Fruit fly (Drosophila melanogaster) whole organism, embryonic: ENCODE results near the gene Vlet.

Source experiments
- B-H1 ChIP-seq: fragments of 200-800 bp; sonication (Bioruptor generic); IDR thresholded peaks from 3 replicates; pipeline ENCODE4 v1.3.6; 2022; ENCODE audit warnings: missing biosample characterization, missing genetic modification characterization
- CG11560 ChIP-seq: fragments of 200-800 bp; sonication (Bioruptor generic); IDR thresholded peaks from 3 replicates; pipeline ENCODE4 v1.3.6; 2022; ENCODE audit warnings: missing biosample characterization, missing genetic modification characterization
- CG12391 ChIP-seq: fragments of 200-800 bp; sonication (Bioruptor generic); optimal IDR thresholded peaks from 3 replicates; lab custom pipeline; 2018; ENCODE audit warnings: missing biosample characterization, mild to moderate bottlenecking, missing genetic modification characterization, moderate library complexity
- CG12659 ChIP-seq: fragments of 200-800 bp; sonication (Bioruptor generic); optimal IDR thresholded peaks from 3 replicates; lab custom pipeline; 2017; ENCODE audit warnings: mild to moderate bottlenecking, missing biosample characterization, missing genetic modification reagents, missing genetic modification characterization
- CG13424 ChIP-seq: fragments of 200-800 bp; sonication (Bioruptor generic); optimal IDR thresholded peaks from 2 replicates; lab custom pipeline; 2019; ENCODE audit warnings: missing biosample characterization, mild to moderate bottlenecking, missing genetic modification characterization, moderate library complexity
- CG14667 ChIP-seq: fragments of 200-800 bp; sonication (Bioruptor generic); IDR thresholded peaks from 2 replicates; pipeline ENCODE4 v1.3.6; 2022; ENCODE audit warnings: missing biosample characterization, missing genetic modification characterization
- CG14860 ChIP-seq: fragments of 200-800 bp; sonication (Bioruptor generic); IDR thresholded peaks from 3 replicates; pipeline ENCODE4 v1.3.6; 2022; ENCODE audit warnings: missing biosample characterization, missing genetic modification characterization; ENCODE audit not compliant: partially characterized antibody
- CG15073 ChIP-seq: fragments of 200-800 bp; sonication (Bioruptor generic); optimal IDR thresholded peaks from 2 replicates; lab custom pipeline; 2016; ENCODE audit warnings: missing biosample characterization, missing genetic modification characterization
- CG15601 ChIP-seq: fragments of 200-800 bp; sonication (Bioruptor generic); optimal IDR thresholded peaks from 3 replicates; lab custom pipeline; 2019; ENCODE audit warnings: missing biosample characterization, mild to moderate bottlenecking, missing genetic modification characterization, moderate library complexity
- CG17385 ChIP-seq: fragments of 200-800 bp; sonication (Bioruptor generic); optimal IDR thresholded peaks from 3 replicates; lab custom pipeline; 2018; ENCODE audit warnings: missing biosample characterization, mild to moderate bottlenecking, missing genetic modification characterization
- CG17612 ChIP-seq: fragments of 200-800 bp; sonication (Bioruptor generic); IDR thresholded peaks from 2 replicates; pipeline ENCODE4 v1.3.6; 2022; ENCODE audit warnings: missing biosample characterization, missing genetic modification characterization
- CG18011 ChIP-seq: fragments of 200-800 bp; sonication (Bioruptor generic); optimal IDR thresholded peaks from 2 replicates; lab custom pipeline; 2017; ENCODE audit warnings: missing biosample characterization, missing genetic modification characterization, mild to moderate bottlenecking, moderate library complexity, missing genotype
- CG2116 ChIP-seq: fragments of 200-800 bp; sonication (Bioruptor generic); optimal IDR thresholded peaks from 3 replicates; lab custom pipeline; 2018; ENCODE audit warnings: missing biosample characterization, mild to moderate bottlenecking, missing genetic modification characterization
- CG32767 ChIP-seq: fragments of 200-800 bp; sonication (Bioruptor generic); IDR thresholded peaks from 2 replicates; pipeline ENCODE4 v1.3.6; 2022; ENCODE audit warnings: missing biosample characterization, missing genetic modification characterization
- CG42726 ChIP-seq: fragments of 200-800 bp; sonication (Bioruptor generic); IDR thresholded peaks from 2 replicates; pipeline ENCODE4 v1.3.6; 2022; ENCODE audit warnings: missing biosample characterization, missing genetic modification characterization; ENCODE audit not compliant: partially characterized antibody
- CG7745 ChIP-seq: fragments of 200-800 bp; sonication (Bioruptor generic); optimal IDR thresholded peaks from 2 replicates; lab custom pipeline; 2018; ENCODE audit warnings: missing biosample characterization, mild to moderate bottlenecking, missing genetic modification characterization, moderate library complexity
- CG8089 ChIP-seq: fragments of 200-800 bp; sonication (Bioruptor generic); optimal IDR thresholded peaks from 3 replicates; lab custom pipeline; 2016; ENCODE audit warnings: missing biosample characterization, missing genetic modification characterization
- CG8290 ChIP-seq, 3 experiments: fragments of 200-800 bp; sonication (Bioruptor generic); optimal IDR thresholded peaks; 2 replicates each; lab custom pipeline; 2016 to 2019; ENCODE audit warnings: missing biosample characterization in 3 of 3, missing genetic modification characterization in 3 of 3, mild to moderate bottlenecking in 2 of 3, moderate library complexity in 1 of 3
- CG9797 ChIP-seq: fragments of 200-800 bp; sonication (Bioruptor generic); optimal IDR thresholded peaks from 3 replicates; lab custom pipeline; 2018; ENCODE audit warnings: missing biosample characterization, mild to moderate bottlenecking, missing genetic modification characterization
- CHES-1-like ChIP-seq: fragments of 200-800 bp; sonication (Bioruptor generic); optimal IDR thresholded peaks from 2 replicates; lab custom pipeline; 2016; ENCODE audit warnings: missing biosample characterization, missing genetic modification characterization
- CoRest ChIP-seq: fragments of 200-800 bp; sonication (Bioruptor generic); optimal IDR thresholded peaks from 3 replicates; lab custom pipeline; 2018; ENCODE audit warnings: missing biosample characterization, mild to moderate bottlenecking, missing genetic modification characterization, moderate library complexity
- D19B ChIP-seq: fragments of 200-800 bp; sonication (Bioruptor generic); optimal IDR thresholded peaks from 2 replicates; lab custom pipeline; 2017; ENCODE audit warnings: missing biosample characterization, mild to moderate bottlenecking, missing genetic modification characterization
- Drgx ChIP-seq: fragments of 200-800 bp; sonication (Bioruptor generic); IDR thresholded peaks from 2 replicates; pipeline ENCODE4 v1.3.6; 2022; ENCODE audit warnings: missing biosample characterization, missing genetic modification characterization
- Fer1 ChIP-seq: fragments of 200-800 bp; sonication (Bioruptor generic); optimal IDR thresholded peaks from 2 replicates; lab custom pipeline; 2017; ENCODE audit warnings: missing biosample characterization, mild to moderate bottlenecking, missing genetic modification characterization
- Gsc ChIP-seq: fragments of 200-800 bp; sonication (Bioruptor generic); IDR thresholded peaks from 2 replicates; pipeline ENCODE4 v1.3.6; 2022; ENCODE audit warnings: missing biosample characterization, missing genetic modification characterization
- Hand ChIP-seq: fragments of 200-800 bp; sonication (Bioruptor generic); optimal IDR thresholded peaks from 2 replicates; lab custom pipeline; 2017; ENCODE audit warnings: mild to moderate bottlenecking, missing biosample characterization, missing genetic modification reagents, missing genetic modification characterization
- MESR4 ChIP-seq: fragments of 200-800 bp; sonication (Bioruptor generic); optimal IDR thresholded peaks from 2 replicates; lab custom pipeline; 2018; ENCODE audit warnings: missing biosample characterization, mild to moderate bottlenecking, missing genetic modification characterization, moderate library complexity
- NC2β ChIP-seq: fragments of 200-800 bp; sonication (Bioruptor generic); optimal IDR thresholded peaks from 2 replicates; lab custom pipeline; 2016; ENCODE audit warnings: missing biosample characterization, missing genetic modification characterization
- Ptx1 ChIP-seq: fragments of 200-800 bp; sonication (Bioruptor generic); IDR thresholded peaks from 2 replicates; pipeline ENCODE4 v1.3.6; 2022; ENCODE audit warnings: missing biosample characterization, missing genetic modification characterization
- Sin3A ChIP-seq: fragments of >200 bp; optimal IDR thresholded peaks from 2 replicates; lab custom pipeline; 2018
- YL-1 ChIP-seq: fragments of 200-800 bp; sonication (Bioruptor generic); optimal IDR thresholded peaks from 3 replicates; lab custom pipeline; 2017; ENCODE audit warnings: missing biosample characterization, mild to moderate bottlenecking, missing genetic modification characterization
- ac ChIP-seq: fragments of 200-800 bp; sonication (Bioruptor generic); optimal IDR thresholded peaks from 3 replicates; lab custom pipeline; 2017; ENCODE audit warnings: missing biosample characterization, mild to moderate bottlenecking, missing genetic modification characterization
- cwo ChIP-seq: fragments of 200-800 bp; sonication (Bioruptor generic); optimal IDR thresholded peaks from 3 replicates; lab custom pipeline; 2017; ENCODE audit warnings: missing biosample characterization, missing genetic modification characterization, mild to moderate bottlenecking, moderate library complexity, missing genetic modification reagents
- esg ChIP-seq: fragments of 200-800 bp; sonication (Bioruptor generic); conservative IDR thresholded peaks from 2 replicates; pipeline ENCODE4 v1.3.6; 2022; ENCODE audit warnings: missing biosample characterization, missing genetic modification characterization
- eve ChIP-seq, 2 experiments: fragments of >200 bp; optimal IDR thresholded peaks; 2 replicates each; lab custom pipeline; 2017; ENCODE audit warnings: missing biosample characterization in 2 of 2, missing genetic modification characterization in 2 of 2
- gfzf ChIP-seq: fragments of 200-800 bp; sonication (Bioruptor generic); optimal IDR thresholded peaks from 2 replicates; lab custom pipeline; 2016; ENCODE audit warnings: missing biosample characterization, mild to moderate bottlenecking, missing genetic modification characterization, moderate library complexity
- ham ChIP-seq: fragments of 200-800 bp; sonication (Bioruptor generic); IDR thresholded peaks from 2 replicates; pipeline ENCODE4 v1.3.6; 2022; ENCODE audit warnings: missing biosample characterization, missing genetic modification characterization
- klu ChIP-seq: fragments of 200-800 bp; sonication (Bioruptor generic); IDR thresholded peaks from 2 replicates; pipeline ENCODE4 v1.3.6; 2022; ENCODE audit warnings: missing biosample characterization, missing genetic modification characterization
- knrl ChIP-seq: fragments of 200-800 bp; sonication (Bioruptor generic); IDR thresholded peaks from 3 replicates; pipeline ENCODE4 v1.3.6; 2022; ENCODE audit warnings: missing biosample characterization, missing genetic modification characterization; ENCODE audit not compliant: partially characterized antibody
- mld ChIP-seq: fragments of 200-800 bp; sonication (Bioruptor generic); IDR thresholded peaks from 3 replicates; pipeline ENCODE4 v1.3.6; 2022; ENCODE audit warnings: missing biosample characterization, missing genetic modification characterization; ENCODE audit not compliant: partially characterized antibody
- pum ChIP-seq: fragments of 200-800 bp; sonication (Bioruptor generic); optimal IDR thresholded peaks from 2 replicates; lab custom pipeline; 2016; ENCODE audit warnings: missing biosample characterization, missing genetic modification characterization
- sc ChIP-seq, 3 experiments: fragments of >200 bp in 2 of 3; fragments of 200-800 bp in 1 of 3; sonication (Bioruptor generic) in 1 of 3; optimal IDR thresholded peaks; 2 replicates in 2 of 3; 3 replicates in 1 of 3; lab custom pipeline; 2017; ENCODE audit warnings: mild to moderate bottlenecking in 1 of 3, missing biosample characterization in 1 of 3, missing genetic modification characterization in 1 of 3, missing genetic modification reagents in 1 of 3
- sd ChIP-seq: fragments of 200-800 bp; sonication (Bioruptor generic); optimal IDR thresholded peaks from 3 replicates; lab custom pipeline; 2018; ENCODE audit warnings: missing biosample characterization, mild to moderate bottlenecking, missing genetic modification characterization, moderate library complexity
- tap ChIP-seq: fragments of 200-800 bp; optimal IDR thresholded peaks from 3 replicates; lab custom pipeline; 2019; ENCODE audit warnings: missing biosample characterization, mild to moderate bottlenecking, missing genetic modification characterization, moderate library complexity

Gene Vlet

dm6 chrX:11713808-11714528 is 35.6 kb upstream of the Vlet start (continued):
- TF ChIP-seq CG18011 (GFP tag; lab: Kevin White, UChicago) (no peak), Hand (GFP tag; lab: Kevin White, UChicago) (peak; percentile 63), CG14667 (no peak), knrl (no peak), CG17385 (GFP tag; lab: Kevin White, UChicago) (peak; percentile 44), CG8089 (GFP tag; lab: Kevin White, UChicago) (no peak), Fer1 (GFP tag; lab: Kevin White, UChicago) (peak; percentile 21), CoRest (tag; lab: Kevin White, UChicago) (no peak), sd (tag; lab: Kevin White, UChicago) (peak; percentile 0), B-H1 (GFP tag; lab: Robert Waterston, UW) (no peak), CG12659 (GFP tag; lab: Kevin White, UChicago) (no peak), esg (no peak), CG42726 (GFP tag; lab: Robert Waterston, UW) (no peak), sc (optimal IDR thresholded peaks at IDR 0.05; lab: Kevin White, UChicago) (no peak), sc (GFP tag; optimal IDR thresholded peaks at IDR 0.05; lab: Kevin White, UChicago) (no peak), CG32767 (no peak)
- TF ChIP-seq, all 482 proteins: peak for 59

dm6 chrX:11709799-11710720 is 31.7 kb upstream of the Vlet start, which contains the start of gene FucT6:
Gene FucT6, minus strand, starts transcription at chrX:11709951.
- TF ChIP-seq NC2β (GFP tag; lab: Kevin White, UChicago): peak; percentile 1
- TF ChIP-seq D19B (GFP tag; lab: Kevin White, UChicago): no peak
- TF ChIP-seq tap (tag; lab: Kevin White, UChicago): peak; percentile 47
- TF ChIP-seq cwo (GFP tag; lab: Kevin White, UChicago): peak; percentile 21
- TF ChIP-seq gfzf (GFP tag; lab: Kevin White, UChicago): peak; percentile 23
- TF ChIP-seq CG7745: no peak
- TF ChIP-seq pum (GFP tag; lab: Kevin White, UChicago): no peak
- TF ChIP-seq YL-1 (GFP tag; lab: Kevin White, UChicago): peak; percentile 45
- TF ChIP-seq Hand (GFP tag; lab: Kevin White, UChicago): no peak
- peak; percentile 78 for TF ChIP-seq MESR4 (GFP tag; lab: Kevin White, UChicago)
- peak; percentile 38 for TF ChIP-seq CG9797 (GFP tag; lab: Kevin White, UChicago)
- peak; percentile 51 for TF ChIP-seq CG12659 (GFP tag; lab: Kevin White, UChicago)
- TF ChIP-seq CG8290 (GFP tag; optimal IDR thresholded peaks at IDR 0.05; lab: Kevin White, UChicago): peak; percentile 13
- TF ChIP-seq CG8290 (tag; optimal IDR thresholded peaks at IDR 0.05; lab: Kevin White, UChicago): no peak
- no peak for TF ChIP-seq ac
- TF ChIP-seq CHES-1-like (GFP tag; lab: Kevin White, UChicago): peak; percentile 37
- TF ChIP-seq Gsc: no peak
- peak; percentile 86 for TF ChIP-seq CG2116 (GFP tag; lab: Kevin White, UChicago)
- TF ChIP-seq CG15601 (tag; lab: Kevin White, UChicago): peak; percentile 13
- TF ChIP-seq Drgx: 0 out of 2 replicates have a peak, but pooled peaks have one; percentile 53
- TF ChIP-seq klu (GFP tag; lab: Robert Waterston, UW): no peak
- 0 out of 2 replicates have a peak, but pooled peaks have one; percentile 14 for TF ChIP-seq Ptx1 (GFP tag; lab: Robert Waterston, UW)
- TF ChIP-seq mld (GFP tag; lab: Robert Waterston, UW): peak; percentile 82
- TF ChIP-seq CG15073 (GFP tag; lab: Kevin White, UChicago): no peak
- TF ChIP-seq CG13424: peak; percentile 1
- TF ChIP-seq eve (GFP tag; optimal IDR thresholded peaks at IDR 0.05; lab: Kevin White, UChicago): no peak
- peak; percentile 26 for TF ChIP-seq Sin3A (lab: Kevin White, UChicago)
- TF ChIP-seq CG11560 (tag; lab: Robert Waterston, UW): peak; percentile 63; the same call in 2 of the 3 replicates
- no peak for TF ChIP-seq CG17612 (GFP tag; lab: Robert Waterston, UW)
- no peak for TF ChIP-seq ham (GFP tag; lab: Robert Waterston, UW)
- TF ChIP-seq CG14860 (GFP tag; lab: Robert Waterston, UW): peak; percentile 76
- TF ChIP-seq CG12391 (tag; lab: Kevin White, UChicago): peak; percentile 16
